Worm (Caenorhabditis elegans): Measurements from ENCODE around the gene fln-2.

DNA sequence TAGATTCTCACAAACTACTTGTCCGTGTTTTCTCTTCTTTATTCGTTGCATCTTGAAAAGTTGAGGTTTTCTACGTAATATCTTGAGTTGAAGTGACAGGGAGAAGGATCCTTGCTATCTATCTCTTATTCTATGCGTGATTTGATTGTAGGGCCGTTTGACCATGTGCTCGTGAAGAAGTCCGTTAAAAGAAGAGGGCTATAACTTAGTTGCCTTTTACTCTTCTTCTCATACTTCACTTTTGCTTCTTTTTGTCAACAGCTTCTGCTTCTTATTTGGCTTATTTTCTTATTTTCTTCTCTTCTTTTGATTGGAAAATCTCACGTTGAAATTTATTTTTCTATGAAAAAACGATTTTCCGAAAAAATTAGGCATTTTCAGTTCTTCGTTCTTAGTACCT lies 23.8 kb upstream of the fln-2 start:
- TF ChIP-seq ama-1 (optimal IDR thresholded peaks at IDR 0.05) (no peak), T23F11.4 (GFP tag; optimal IDR thresholded peaks at IDR 0.05) (no peak), hlh-13 (GFP tag; optimal IDR thresholded peaks at IDR 0.05) (no peak), unc-55 (GFP tag; optimal IDR thresholded peaks at IDR 0.05) (no peak)
